Fruit fly (Drosophila melanogaster) whole organism, embryonic: ENCODE data around the gene Sgf11.

Experiments used
- BEAF-32 ChIP-seq: fragments of 200-800 bp; sonication (Bioruptor generic); optimal IDR thresholded peaks from 3 replicates; lab custom pipeline; 2017; ENCODE audit warnings: missing biosample characterization, missing genetic modification characterization, mild to moderate bottlenecking, moderate library complexity, missing genetic modification reagents
- BtbVII ChIP-seq: fragments of 200-800 bp; sonication (Bioruptor generic); optimal IDR thresholded peaks from 3 replicates; lab custom pipeline; 2017; ENCODE audit warnings: missing biosample characterization, mild to moderate bottlenecking, missing genetic modification characterization
- CG10565 ChIP-seq: fragments of 200-800 bp; sonication (Bioruptor generic); optimal IDR thresholded peaks from 3 replicates; lab custom pipeline; 2016; ENCODE audit warnings: missing biosample characterization, mild to moderate bottlenecking, missing genetic modification characterization
- CG11504 ChIP-seq: fragments of 200-800 bp; sonication (Bioruptor generic); optimal IDR thresholded peaks from 3 replicates; lab custom pipeline; 2019; ENCODE audit warnings: missing biosample characterization, mild to moderate bottlenecking, missing genetic modification characterization, moderate library complexity
- CG13287 ChIP-seq: fragments of 200-800 bp; sonication (Bioruptor generic); IDR thresholded peaks from 2 replicates; pipeline ENCODE4 v1.3.6; 2022; ENCODE audit warnings: missing biosample characterization, missing genetic modification characterization; ENCODE audit not compliant: partially characterized antibody
- CG13624 ChIP-seq: fragments of 200-800 bp; sonication (Bioruptor generic); optimal IDR thresholded peaks from 2 replicates; lab custom pipeline; 2016; ENCODE audit warnings: missing biosample characterization, missing genetic modification characterization
- CG14441 ChIP-seq: fragments of 200-800 bp; sonication (Bioruptor generic); IDR thresholded peaks from 2 replicates; pipeline ENCODE4 v1.3.6; 2022; ENCODE audit warnings: missing biosample characterization, missing genetic modification characterization
- CG15073 ChIP-seq: fragments of 200-800 bp; sonication (Bioruptor generic); optimal IDR thresholded peaks from 2 replicates; lab custom pipeline; 2016; ENCODE audit warnings: missing biosample characterization, missing genetic modification characterization
- CG15514 ChIP-seq: fragments of 200-800 bp; sonication (Bioruptor generic); optimal IDR thresholded peaks from 3 replicates; lab custom pipeline; 2017; ENCODE audit warnings: missing biosample characterization, missing genetic modification characterization, mild to moderate bottlenecking, moderate library complexity, missing genetic modification reagents
- CG1603 ChIP-seq: fragments of 200-800 bp; sonication (Bioruptor generic); optimal IDR thresholded peaks from 2 replicates; lab custom pipeline; 2019; ENCODE audit warnings: missing biosample characterization, mild to moderate bottlenecking, missing genetic modification characterization, moderate library complexity
- CG18011 ChIP-seq: fragments of 200-800 bp; sonication (Bioruptor generic); optimal IDR thresholded peaks from 2 replicates; lab custom pipeline; 2017; ENCODE audit warnings: missing biosample characterization, missing genetic modification characterization, mild to moderate bottlenecking, moderate library complexity, missing genotype
- CG34376 ChIP-seq: fragments of 200-800 bp; sonication (Bioruptor generic); optimal IDR thresholded peaks from 2 replicates; lab custom pipeline; 2018; ENCODE audit warnings: missing biosample characterization, mild to moderate bottlenecking, missing genetic modification characterization
- CG3995 ChIP-seq: fragments of 200-800 bp; sonication (Bioruptor generic); optimal IDR thresholded peaks from 3 replicates; lab custom pipeline; 2016; ENCODE audit warnings: missing biosample characterization, missing genetic modification characterization
- CG4404 ChIP-seq: fragments of 200-800 bp; sonication (Bioruptor generic); IDR thresholded peaks from 2 replicates; pipeline ENCODE4 v1.3.6; 2022; ENCODE audit warnings: missing biosample characterization, missing genetic modification characterization
- CG4617 ChIP-seq: fragments of 200-800 bp; sonication (Bioruptor generic); optimal IDR thresholded peaks from 3 replicates; lab custom pipeline; 2016; ENCODE audit warnings: missing biosample characterization, missing genetic modification characterization, borderline replicate concordance
- CG5180 ChIP-seq: fragments of 200-800 bp; sonication (Bioruptor generic); optimal IDR thresholded peaks from 3 replicates; lab custom pipeline; 2017; ENCODE audit warnings: missing biosample characterization, missing genetic modification characterization, mild to moderate bottlenecking, moderate library complexity, missing genetic modification reagents
- CG9215 ChIP-seq: fragments of 200-800 bp; sonication (Bioruptor generic); IDR thresholded peaks from 2 replicates; pipeline ENCODE4 v1.3.6; 2022; ENCODE audit warnings: missing biosample characterization, missing genetic modification characterization
- CG9797 ChIP-seq: fragments of 200-800 bp; sonication (Bioruptor generic); optimal IDR thresholded peaks from 3 replicates; lab custom pipeline; 2018; ENCODE audit warnings: missing biosample characterization, mild to moderate bottlenecking, missing genetic modification characterization
- CTCF ChIP-seq: fragments of 200-800 bp; sonication (Bioruptor generic); optimal IDR thresholded peaks from 2 replicates; lab custom pipeline; 2017; ENCODE audit warnings: missing biosample characterization, mild to moderate bottlenecking, missing genetic modification characterization, moderate library complexity
- Doc2 ChIP-seq: fragments of 200-800 bp; sonication (Bioruptor generic); IDR thresholded peaks from 2 replicates; pipeline ENCODE4 v1.3.6; 2022; ENCODE audit warnings: missing biosample characterization, missing genetic modification characterization
- Dp ChIP-seq: fragments of 200-800 bp; sonication (Bioruptor generic); optimal IDR thresholded peaks from 2 replicates; lab custom pipeline; 2018; ENCODE audit warnings: missing biosample characterization, mild to moderate bottlenecking, missing genetic modification characterization, moderate library complexity
- HmgZ ChIP-seq: fragments of 200-800 bp; sonication (Bioruptor generic); optimal IDR thresholded peaks from 2 replicates; lab custom pipeline; 2018; ENCODE audit warnings: missing biosample characterization, mild to moderate bottlenecking, missing genetic modification characterization
- MBD-R2 ChIP-seq: fragments of 200-800 bp; sonication (Bioruptor generic); IDR thresholded peaks from 2 replicates; pipeline ENCODE4 v1.3.6; 2022; ENCODE audit warnings: missing biosample characterization, missing genetic modification characterization
- MESR4 ChIP-seq: fragments of 200-800 bp; sonication (Bioruptor generic); optimal IDR thresholded peaks from 2 replicates; lab custom pipeline; 2018; ENCODE audit warnings: missing biosample characterization, mild to moderate bottlenecking, missing genetic modification characterization, moderate library complexity
- Scr ChIP-seq: fragments of 200-800 bp; sonication (Bioruptor generic); IDR thresholded peaks from 2 replicates; pipeline ENCODE4 v1.3.6; 2022; ENCODE audit warnings: missing biosample characterization, missing genetic modification characterization; ENCODE audit not compliant: partially characterized antibody
- Sox102F ChIP-seq: fragments of 200-800 bp; sonication (Bioruptor generic); optimal IDR thresholded peaks from 2 replicates; lab custom pipeline; 2018; ENCODE audit warnings: missing biosample characterization, mild to moderate bottlenecking, missing genetic modification characterization, moderate library complexity
- Trl ChIP-seq, 3 experiments: fragments of >200 bp in 2 of 3; fragments of 200-800 bp in 1 of 3; sonication (Bioruptor generic) in 1 of 3; optimal IDR thresholded peaks; 2 replicates in 1 of 3; 3 replicates in 2 of 3; lab custom pipeline; 2016 to 2017; ENCODE audit warnings: missing biosample characterization in 1 of 3, missing genetic modification characterization in 1 of 3
- Vsx1 ChIP-seq: fragments of 200-800 bp; sonication (Bioruptor generic); optimal IDR thresholded peaks from 2 replicates; lab custom pipeline; 2017; ENCODE audit warnings: missing biosample characterization, mild to moderate bottlenecking, missing genetic modification characterization, missing genetic modification reagents
- amos ChIP-seq: fragments of 200-800 bp; sonication (Bioruptor generic); IDR thresholded peaks from 2 replicates; pipeline ENCODE4 v1.3.6; 2022; ENCODE audit warnings: missing biosample characterization, missing genetic modification characterization; ENCODE audit not compliant: partially characterized antibody
- az2 ChIP-seq: fragments of 200-800 bp; sonication (Bioruptor generic); optimal IDR thresholded peaks from 3 replicates; lab custom pipeline; 2016; ENCODE audit warnings: missing biosample characterization, missing genetic modification characterization
- br ChIP-seq: fragments of >200 bp; optimal IDR thresholded peaks from 2 replicates; lab custom pipeline; 2017
- ci ChIP-seq: fragments of 200-800 bp; sonication (Bioruptor generic); IDR thresholded peaks from 3 replicates; pipeline ENCODE4 v1.3.6; 2022; ENCODE audit warnings: missing biosample characterization, missing genetic modification characterization
- crp ChIP-seq, 2 experiments: fragments of 200-800 bp; sonication (Bioruptor generic); optimal IDR thresholded peaks; 2 replicates in 1 of 2; 3 replicates in 1 of 2; lab custom pipeline; 2017; ENCODE audit warnings: missing biosample characterization in 2 of 2, missing genetic modification characterization in 2 of 2, mild to moderate bottlenecking in 1 of 2, moderate library complexity in 1 of 2
- esg ChIP-seq: fragments of 200-800 bp; sonication (Bioruptor generic); conservative IDR thresholded peaks from 2 replicates; pipeline ENCODE4 v1.3.6; 2022; ENCODE audit warnings: missing biosample characterization, missing genetic modification characterization
- exex ChIP-seq: fragments of 200-800 bp; sonication (Bioruptor generic); optimal IDR thresholded peaks from 4 replicates; lab custom pipeline; 2018; ENCODE audit warnings: missing biosample characterization, mild to moderate bottlenecking, missing genetic modification characterization, moderate library complexity
- ftz-f1 ChIP-seq: fragments of 200-800 bp; sonication (Bioruptor generic); optimal IDR thresholded peaks from 2 replicates; lab custom pipeline; 2016; ENCODE audit warnings: missing biosample characterization, missing genetic modification characterization
- grn ChIP-seq: fragments of 200-800 bp; sonication (Bioruptor generic); optimal IDR thresholded peaks from 3 replicates; lab custom pipeline; 2017; ENCODE audit warnings: missing biosample characterization, missing genetic modification characterization
- gsb-n ChIP-seq: fragments of 200-800 bp; sonication (Bioruptor generic); optimal IDR thresholded peaks from 3 replicates; lab custom pipeline; 2018; ENCODE audit warnings: missing biosample characterization, mild to moderate bottlenecking, missing genetic modification characterization
- lilli ChIP-seq: fragments of 200-800 bp; sonication (Bioruptor generic); optimal IDR thresholded peaks from 3 replicates; lab custom pipeline; 2016; ENCODE audit warnings: missing biosample characterization, missing genetic modification characterization
- mam ChIP-seq: fragments of 200-800 bp; sonication (Bioruptor generic); optimal IDR thresholded peaks from 3 replicates; lab custom pipeline; 2016; ENCODE audit warnings: missing biosample characterization, missing genetic modification characterization
- mirr ChIP-seq: fragments of 200-800 bp; sonication (Bioruptor generic); optimal IDR thresholded peaks from 3 replicates; lab custom pipeline; 2018; ENCODE audit warnings: missing biosample characterization, mild to moderate bottlenecking, missing genetic modification characterization
- nerfin-2 ChIP-seq: fragments of 200-800 bp; sonication (Bioruptor generic); IDR thresholded peaks from 2 replicates; pipeline ENCODE4 v1.3.6; 2022; ENCODE audit warnings: missing biosample characterization, missing genetic modification characterization; ENCODE audit not compliant: partially characterized antibody
- pnt ChIP-seq: fragments of 200-800 bp; sonication (Bioruptor generic); optimal IDR thresholded peaks from 3 replicates; lab custom pipeline; 2016; ENCODE audit warnings: missing biosample characterization, missing genetic modification characterization
- row ChIP-seq: fragments of 200-800 bp; sonication (Bioruptor generic); IDR thresholded peaks from 3 replicates; pipeline ENCODE4 v1.3.6; 2022; ENCODE audit warnings: missing biosample characterization, missing genetic modification characterization
- stwl ChIP-seq: fragments of 200-800 bp; sonication (Bioruptor generic); optimal IDR thresholded peaks from 3 replicates; lab custom pipeline; 2018; ENCODE audit warnings: missing biosample characterization, mild to moderate bottlenecking, missing genetic modification characterization, moderate library complexity
- trem ChIP-seq: fragments of 200-800 bp; optimal IDR thresholded peaks from 3 replicates; lab custom pipeline; 2019; ENCODE audit warnings: missing biosample characterization, mild to moderate bottlenecking, missing genetic modification characterization, moderate library complexity
- zfh1 ChIP-seq: fragments of 200-800 bp; sonication (Bioruptor generic); IDR thresholded peaks from 3 replicates; pipeline ENCODE4 v1.3.6; 2022; ENCODE audit warnings: missing biosample characterization, missing genetic modification characterization

Sgf11 gene

dm6 chr3L:18693887-18694286 is 12.3 kb upstream of the Sgf11 start, which contains the start of gene CG6893:
Gene CG6893 (plus strand): TSS chr3L:18694187.
- TF ChIP-seq lilli (GFP tag; lab: Kevin White, UChicago) (no peak), CG4404 (GFP tag; lab: Robert Waterston, UW) (no peak), CG10565 (GFP tag; lab: Kevin White, UChicago) (no peak), az2 (GFP tag; lab: Kevin White, UChicago) (no peak), BtbVII (GFP tag; lab: Kevin White, UChicago) (no peak), zfh1 (no peak), CG15073 (GFP tag; lab: Kevin White, UChicago) (no peak), CG9215 (GFP tag; lab: Robert Waterston, UW) (no peak), pnt (GFP tag; lab: Kevin White, UChicago) (no peak)

- TF ChIP-seq Trl (optimal IDR thresholded peaks at IDR 0.05; lab: Kevin White, UChicago): peak in 1 of 2 experiments; percentile 5
- TF ChIP-seq Trl (GFP tag; optimal IDR thresholded peaks at IDR 0.05; lab: Kevin White, UChicago): no peak
- TF ChIP-seq Doc2 (GFP tag; lab: Robert Waterston, UW): no peak
- no peak for TF ChIP-seq br (lab: Kevin White, UChicago)
- TF ChIP-seq ftz-f1 (GFP tag; lab: Kevin White, UChicago): no peak
- TF ChIP-seq BEAF-32 (GFP tag; lab: Kevin White, UChicago): peak; percentile 24
- no peak for TF ChIP-seq CTCF (GFP tag; lab: Kevin White, UChicago)
- TF ChIP-seq CG1603: peak; percentile 11
- no peak for TF ChIP-seq Sox102F (GFP tag; lab: Kevin White, UChicago)
- peak; percentile 74 for TF ChIP-seq Vsx1 (GFP tag; lab: Kevin White, UChicago)
- TF ChIP-seq nerfin-2 (GFP tag; lab: Robert Waterston, UW): no peak
- no peak for TF ChIP-seq row (GFP tag; lab: Robert Waterston, UW)
- TF ChIP-seq CG34376 (GFP tag; lab: Kevin White, UChicago): peak; percentile 7
- TF ChIP-seq CG11504 (tag; lab: Kevin White, UChicago): peak; percentile 88
- TF ChIP-seq CG14441 (GFP tag; lab: Robert Waterston, UW): 0 out of 2 replicates have a peak, but pooled peaks have one; percentile 22
- TF ChIP-seq mam (GFP tag; lab: Kevin White, UChicago): no peak
- peak; percentile 4 for TF ChIP-seq mirr (GFP tag; lab: Kevin White, UChicago)
- peak; percentile 97 for TF ChIP-seq exex (tag; lab: Kevin White, UChicago)
- peak; percentile 79 for TF ChIP-seq grn
These were observed 4.7 kb upstream of the Sgf11 start, which contains the start of gene Cyp12c1 for dm6 chr3L:18686220-18686801. Gene Cyp12c1 (minus strand): TSS chr3L:18686319.

- TF ChIP-seq CG15514 (peak; percentile 66), MBD-R2 (GFP tag; lab: Robert Waterston, UW) (peak; percentile 45; the same call in 1 of the 2 replicates), Dp (GFP tag; lab: Kevin White, UChicago) (peak; percentile 9), CG18011 (GFP tag; lab: Kevin White, UChicago) (peak; percentile 47), CG9797 (GFP tag; lab: Kevin White, UChicago) (peak; percentile 65), ci (no peak), esg (GFP tag; lab: Robert Waterston, UW) (no peak), CG3995 (peak; percentile 75), CG13287 (peak; percentile 62), CG5180 (GFP tag; lab: Kevin White, UChicago) (peak; percentile 86), stwl (peak; percentile 84), CG4617 (GFP tag; lab: Kevin White, UChicago) (peak; percentile 64), MESR4 (GFP tag; lab: Kevin White, UChicago) (peak; percentile 90), HmgZ (tag; lab: Kevin White, UChicago) (peak; percentile 14), CG11504 (tag; lab: Kevin White, UChicago) (peak; percentile 29), crp (GFP tag; optimal IDR thresholded peaks at IDR 0.05; lab: Kevin White, UChicago) (peak in 1 of 2 experiments; percentile 86), gsb-n (no peak), amos (GFP tag; lab: Robert Waterston, UW) (peak; percentile 47), Scr (GFP tag; lab: Robert Waterston, UW) (peak; percentile 36), CG13624 (GFP tag; lab: Kevin White, UChicago) (peak; percentile 8), trem (tag; lab: Kevin White, UChicago) (peak; percentile 57)
These were observed 2.2 kb upstream of the Sgf11 start, which contains the start of gene Chmp1 for dm6 chr3L:18683846-18684245. Gene Chmp1 (minus strand): TSS chr3L:18684061.
